Fruit fly (Drosophila melanogaster) whole organism, pupa: ENCODE results near the gene CG46387.

ENCODE experiments used
- CG12605 ChIP-seq: fragments of 200-800 bp; sonication (Bioruptor generic); IDR thresholded peaks from 2 replicates; pipeline ENCODE4 v1.3.6; 2022; ENCODE audit warnings: missing biosample characterization, missing genetic modification characterization
- CG15710 ChIP-seq: fragments of 200-800 bp; sonication (Bioruptor generic); optimal IDR thresholded peaks from 2 replicates; lab custom pipeline; 2018; ENCODE audit warnings: missing biosample characterization, mild to moderate bottlenecking, missing genetic modification characterization, moderate library complexity
- CG17806 ChIP-seq: fragments of 200-800 bp; sonication (Bioruptor generic); optimal IDR thresholded peaks from 2 replicates; lab custom pipeline; 2018; ENCODE audit warnings: missing biosample characterization, mild to moderate bottlenecking, missing genetic modification characterization, moderate library complexity
- CG32121 ChIP-seq: fragments of 200-800 bp; sonication (Bioruptor generic); IDR thresholded peaks from 2 replicates; pipeline ENCODE4 v1.3.6; 2022; ENCODE audit warnings: missing biosample characterization, missing genetic modification characterization
- CG8301 ChIP-seq: fragments of 200-800 bp; sonication (Bioruptor generic); optimal IDR thresholded peaks from 2 replicates; lab custom pipeline; 2018; ENCODE audit warnings: missing biosample characterization, mild to moderate bottlenecking, missing genetic modification characterization
- D1 ChIP-seq: fragments of 200-800 bp; sonication (Bioruptor generic); optimal IDR thresholded peaks from 2 replicates; lab custom pipeline; 2018; ENCODE audit warnings: missing biosample characterization, mild to moderate bottlenecking, missing genetic modification characterization, moderate library complexity
- EcR ChIP-seq: fragments of 200-800 bp; sonication (Bioruptor generic); optimal IDR thresholded peaks from 3 replicates; lab custom pipeline; 2019; ENCODE audit warnings: missing biosample characterization, missing genetic modification characterization, mild to moderate bottlenecking, moderate library complexity, missing genetic modification reagents
- Ets98B ChIP-seq: fragments of 200-800 bp; sonication (Bioruptor generic); IDR thresholded peaks from 2 replicates; pipeline ENCODE4 v1.3.6; 2022; ENCODE audit warnings: missing biosample characterization, missing genetic modification characterization
- Pif1B ChIP-seq: fragments of 200-800 bp; sonication (Bioruptor generic); optimal IDR thresholded peaks from 3 replicates; lab custom pipeline; 2016; ENCODE audit warnings: missing biosample characterization, missing genetic modification characterization
- Snoo ChIP-seq: fragments of 200-800 bp; sonication (Bioruptor generic); optimal IDR thresholded peaks from 3 replicates; lab custom pipeline; 2017; ENCODE audit warnings: missing biosample characterization, mild to moderate bottlenecking, missing genetic modification characterization, inconsistent platforms
- gl ChIP-seq: fragments of 200-800 bp; sonication (Bioruptor generic); optimal IDR thresholded peaks from 2 replicates; lab custom pipeline; 2018; ENCODE audit warnings: missing biosample characterization, mild to moderate bottlenecking, missing genetic modification characterization
- rn ChIP-seq: fragments of 200-800 bp; sonication (Bioruptor generic); IDR thresholded peaks from 2 replicates; pipeline ENCODE4 v1.3.6; 2022; ENCODE audit warnings: missing biosample characterization, missing genetic modification characterization

DNA sequence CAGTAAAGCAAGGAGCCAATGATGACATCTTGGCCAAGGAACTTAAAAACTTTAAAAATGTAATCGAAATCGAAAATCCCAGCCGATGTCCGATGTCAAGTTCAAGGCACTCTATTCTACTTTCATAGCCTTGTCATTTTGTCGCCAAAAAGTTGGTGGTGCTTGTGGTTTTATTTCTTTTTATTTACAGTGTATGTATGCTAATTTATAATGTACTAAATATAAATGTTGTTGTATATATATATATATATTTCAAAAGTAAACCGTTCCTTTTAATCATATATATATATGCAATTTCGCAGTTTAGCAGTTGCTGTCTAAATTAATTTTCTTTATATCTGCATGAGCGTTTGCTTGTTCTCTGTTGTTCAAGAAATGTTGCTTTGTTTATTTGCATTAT is 3.8 kb upstream of the CG46387 start, which contains the start of the genes CG6709 and Hez:
- TF ChIP-seq Pif1B (no peak), CG32121 (GFP tag; lab: Robert Waterston, UW) (no peak), CG12605 (GFP tag; lab: Robert Waterston, UW) (no peak), Snoo (tag; lab: Kevin White, UChicago) (no peak), CG15710 (tag; lab: Kevin White, UChicago) (no peak), D1 (no peak), CG17806 (tag; lab: Kevin White, UChicago) (no peak), EcR (GFP tag; lab: Kevin White, UChicago) (no peak), Ets98B (GFP tag; lab: Robert Waterston, UW) (no peak), gl (tag; lab: Kevin White, UChicago) (no peak), CG8301 (no peak), rn (GFP tag; lab: Robert Waterston, UW) (no peak)
